Fruit fly (Drosophila melanogaster): ENCODE measurements around the gene CG5418.

CG5418 gene

DNA sequence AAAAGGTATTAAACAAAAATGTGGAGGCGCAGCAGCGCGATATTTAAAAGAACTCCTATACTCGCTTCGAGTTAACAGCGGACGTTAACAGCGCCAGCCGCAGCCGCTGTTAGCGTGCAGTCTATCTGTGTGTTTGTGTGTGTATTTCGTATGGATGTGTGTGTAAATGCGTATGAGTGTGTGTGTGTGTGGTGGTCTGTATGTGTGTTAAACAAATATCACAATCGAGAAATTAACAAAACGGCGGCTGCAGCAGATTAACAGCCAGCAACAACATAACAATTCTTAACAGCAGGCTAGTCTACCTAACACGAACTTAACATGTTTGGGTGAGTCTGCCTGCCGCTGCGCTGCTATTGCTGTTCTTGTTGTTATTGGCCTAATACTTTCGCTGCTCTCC, 4.2 kb upstream of the CG5418 start:
- TF ChIP-seq lola (GFP tag; optimal IDR thresholded peaks at IDR 0.05) (peak in 1 of 3 experiments; percentile 43), CG8478 (optimal IDR thresholded peaks at IDR 0.05) (peak; percentile 6), ato (GFP tag; IDR thresholded peaks at IDR 0.05; ENCODE audit: partially characterized antibody) (no peak), amos (GFP tag; IDR thresholded peaks at IDR 0.05; ENCODE audit: partially characterized antibody) (no peak), ind (GFP tag; optimal IDR thresholded peaks at IDR 0.05) (no peak), dan (GFP tag; IDR thresholded peaks at IDR 0.05) (no peak), salm (tag; optimal IDR thresholded peaks at IDR 0.05) (no peak), CG9727 (GFP tag; optimal IDR thresholded peaks at IDR 0.05) (no peak), jumu (GFP tag; optimal IDR thresholded peaks at IDR 0.05) (no peak), CG12659 (GFP tag; optimal IDR thresholded peaks at IDR 0.05) (no peak), wek (GFP tag; optimal IDR thresholded peaks at IDR 0.05) (peak; percentile 36), knrl (GFP tag; IDR thresholded peaks at IDR 0.05; ENCODE audit: partially characterized antibody) (no peak), HmgD (GFP tag; optimal IDR thresholded peaks at IDR 0.05) (no peak), schlank (tag; optimal IDR thresholded peaks at IDR 0.05) (no peak), CG7928 (GFP tag; optimal IDR thresholded peaks at IDR 0.05) (no peak), CG11093 (GFP tag; IDR thresholded peaks at IDR 0.05) (no peak), CG9609 (GFP tag; optimal IDR thresholded peaks at IDR 0.05) (no peak), CG14441 (GFP tag; IDR thresholded peaks at IDR 0.05) (no peak), Optix (GFP tag; IDR thresholded peaks at IDR 0.05) (no peak), CG2678 (tag; optimal IDR thresholded peaks at IDR 0.05) (peak; percentile 1), nerfin-2 (GFP tag; IDR thresholded peaks at IDR 0.05; ENCODE audit: partially characterized antibody) (no peak), CG12299 (tag; optimal IDR thresholded peaks at IDR 0.05) (no peak), CG3281 (GFP tag; optimal IDR thresholded peaks at IDR 0.05) (no peak), vfl (GFP tag; optimal IDR thresholded peaks at IDR 0.05) (no peak), vvl (GFP tag; IDR thresholded peaks at IDR 0.05) (peak; percentile 58; the same call in 1 of the 2 replicates), E2f2 (GFP tag; IDR thresholded peaks at IDR 0.05) (peak; percentile 24; the same call in 1 of the 2 replicates), nom (GFP tag; optimal IDR thresholded peaks at IDR 0.05) (peak; percentile 8), kni (GFP tag; optimal IDR thresholded peaks at IDR 0.05) (no peak), unpg (GFP tag; optimal IDR thresholded peaks at IDR 0.05) (no peak), CG7839 (tag; optimal IDR thresholded peaks at IDR 0.05) (no peak), Oaz (GFP tag; IDR thresholded peaks at IDR 0.05) (no peak), HHEX (GFP tag; optimal IDR thresholded peaks at IDR 0.05) (peak; percentile 13), twi (tag; optimal IDR thresholded peaks at IDR 0.05) (no peak), CG9932 (GFP tag; IDR thresholded peaks at IDR 0.05) (no peak), Hsf (GFP tag; optimal IDR thresholded peaks at IDR 0.05) (no peak), CG3847 (GFP tag; IDR thresholded peaks at IDR 0.05) (no peak), CG34376 (GFP tag; optimal IDR thresholded peaks at IDR 0.05) (peak; percentile 22), gcm (GFP tag; optimal IDR thresholded peaks at IDR 0.05) (peak; percentile 23), H2.0 (GFP tag; IDR thresholded peaks at IDR 0.05) (no peak), trem (tag; optimal IDR thresholded peaks at IDR 0.05) (no peak), CG4360 (GFP tag; IDR thresholded peaks at IDR 0.05) (peak; percentile 67), CG10654 (GFP tag; optimal IDR thresholded peaks at IDR 0.05) (no peak), CG8290 (GFP tag; optimal IDR thresholded peaks at IDR 0.05) (no peak), CG8290 (tag; optimal IDR thresholded peaks at IDR 0.05) (peak in 1 of 2 experiments; percentile 38), Hmr (GFP tag; optimal IDR thresholded peaks at IDR 0.05) (peak; percentile 20), CG31441 (GFP tag; IDR thresholded peaks at IDR 0.05) (no peak), CG13296 (GFP tag; optimal IDR thresholded peaks at IDR 0.05) (peak; percentile 10), CG16813 (GFP tag; IDR thresholded peaks at IDR 0.05; ENCODE audit: partially characterized antibody) (no peak), NC2β (GFP tag; optimal IDR thresholded peaks at IDR 0.05) (no peak), tap (tag; optimal IDR thresholded peaks at IDR 0.05) (no peak), Nf-YC (tag; optimal IDR thresholded peaks at IDR 0.05) (peak; percentile 28), CG12219 (GFP tag; optimal IDR thresholded peaks at IDR 0.05) (peak; percentile 28)
